Fruit fly (Drosophila melanogaster): ENCODE results near the gene CG46525.

- TF ChIP-seq CG8478 (optimal IDR thresholded peaks at IDR 0.05) (no peak), psq (optimal IDR thresholded peaks at IDR 0.05) (no peak), pan (optimal IDR thresholded peaks at IDR 0.05) (no peak), Dll (optimal IDR thresholded peaks at IDR 0.05) (no peak), usp (GFP tag; optimal IDR thresholded peaks at IDR 0.05) (no peak), EcR (GFP tag; optimal IDR thresholded peaks at IDR 0.05) (no peak)
Observed at dm6 chr3L:17474711-17475451, at the start of gene CG46525, which contains the start of gene UQCR-Q.

Measured in whole organism.